Fruit fly (Drosophila melanogaster) whole organism, embryonic: Measurements from ENCODE around the gene CG15141.

Experiments
- Antp ChIP-seq: fragments of 200-800 bp; sonication (Bioruptor generic); optimal IDR thresholded peaks from 3 replicates; lab custom pipeline; 2016; ENCODE audit warnings: missing biosample characterization, missing genetic modification characterization
- Asciz ChIP-seq: fragments of 200-800 bp; sonication (Bioruptor generic); optimal IDR thresholded peaks from 2 replicates; lab custom pipeline; 2017; ENCODE audit warnings: missing biosample characterization, mild to moderate bottlenecking, missing genetic modification characterization, missing genetic modification reagents
- CG10543 ChIP-seq: fragments of 200-800 bp; sonication (Bioruptor generic); optimal IDR thresholded peaks from 3 replicates; lab custom pipeline; 2017; ENCODE audit warnings: missing biosample characterization, mild to moderate bottlenecking, missing genetic modification characterization, moderate library complexity
- CG10979 ChIP-seq: fragments of 200-800 bp; sonication (Bioruptor generic); optimal IDR thresholded peaks from 2 replicates; lab custom pipeline; 2018; ENCODE audit warnings: missing biosample characterization, mild to moderate bottlenecking, missing genetic modification characterization, moderate library complexity
- CG12769 ChIP-seq: fragments of 200-800 bp; sonication (Bioruptor generic); optimal IDR thresholded peaks from 2 replicates; lab custom pipeline; 2019; ENCODE audit warnings: missing biosample characterization, mild to moderate bottlenecking, missing genetic modification characterization, moderate library complexity
- CG14441 ChIP-seq: fragments of 200-800 bp; sonication (Bioruptor generic); IDR thresholded peaks from 2 replicates; pipeline ENCODE4 v1.3.6; 2022; ENCODE audit warnings: missing biosample characterization, missing genetic modification characterization
- CG2116 ChIP-seq: fragments of 200-800 bp; sonication (Bioruptor generic); optimal IDR thresholded peaks from 3 replicates; lab custom pipeline; 2018; ENCODE audit warnings: missing biosample characterization, mild to moderate bottlenecking, missing genetic modification characterization
- CG30020 ChIP-seq: fragments of 200-800 bp; optimal IDR thresholded peaks from 2 replicates; lab custom pipeline; 2019; ENCODE audit warnings: missing biosample characterization, mild to moderate bottlenecking, missing genetic modification characterization, moderate library complexity
- CG30431 ChIP-seq: fragments of 200-800 bp; sonication (Bioruptor generic); optimal IDR thresholded peaks from 2 replicates; lab custom pipeline; 2017; ENCODE audit warnings: missing biosample characterization, missing genetic modification characterization
- CG34376 ChIP-seq: fragments of 200-800 bp; sonication (Bioruptor generic); optimal IDR thresholded peaks from 2 replicates; lab custom pipeline; 2018; ENCODE audit warnings: missing biosample characterization, mild to moderate bottlenecking, missing genetic modification characterization
- CG3726 ChIP-seq: fragments of 200-800 bp; sonication (Bioruptor generic); IDR thresholded peaks from 3 replicates; pipeline ENCODE4, ENCODE4 v1.3.6; 2022; ENCODE audit warnings: missing biosample characterization, missing genetic modification characterization
- CG3995 ChIP-seq: fragments of 200-800 bp; sonication (Bioruptor generic); optimal IDR thresholded peaks from 3 replicates; lab custom pipeline; 2016; ENCODE audit warnings: missing biosample characterization, missing genetic modification characterization
- CG4404 ChIP-seq: fragments of 200-800 bp; sonication (Bioruptor generic); IDR thresholded peaks from 2 replicates; pipeline ENCODE4 v1.3.6; 2022; ENCODE audit warnings: missing biosample characterization, missing genetic modification characterization
- CG4617 ChIP-seq: fragments of 200-800 bp; sonication (Bioruptor generic); optimal IDR thresholded peaks from 3 replicates; lab custom pipeline; 2016; ENCODE audit warnings: missing biosample characterization, missing genetic modification characterization, borderline replicate concordance
- CG6791 ChIP-seq: fragments of 200-800 bp; sonication (Bioruptor generic); IDR thresholded peaks from 3 replicates; pipeline ENCODE4 v1.3.6; 2022; ENCODE audit warnings: missing biosample characterization, missing genetic modification characterization; ENCODE audit not compliant: partially characterized antibody
- CG6813 ChIP-seq: fragments of 200-800 bp; sonication (Bioruptor generic); optimal IDR thresholded peaks from 2 replicates; lab custom pipeline; 2017; ENCODE audit warnings: missing biosample characterization, missing genetic modification characterization, mild to moderate bottlenecking, moderate library complexity, missing genetic modification reagents
- CG7271 ChIP-seq: fragments of 200-800 bp; sonication (Bioruptor generic); optimal IDR thresholded peaks from 2 replicates; lab custom pipeline; 2018; ENCODE audit warnings: missing biosample characterization, mild to moderate bottlenecking, missing genetic modification characterization, moderate library complexity
- CG7556 ChIP-seq: fragments of 200-800 bp; sonication (Bioruptor generic); optimal IDR thresholded peaks from 2 replicates; lab custom pipeline; 2017; ENCODE audit warnings: missing biosample characterization, mild to moderate bottlenecking, missing genetic modification characterization
- CG7987 ChIP-seq: fragments of 200-800 bp; sonication (Bioruptor generic); optimal IDR thresholded peaks from 2 replicates; lab custom pipeline; 2018; ENCODE audit warnings: missing biosample characterization, mild to moderate bottlenecking, missing genetic modification characterization, moderate library complexity
- CoRest ChIP-seq: fragments of 200-800 bp; sonication (Bioruptor generic); optimal IDR thresholded peaks from 3 replicates; lab custom pipeline; 2018; ENCODE audit warnings: missing biosample characterization, mild to moderate bottlenecking, missing genetic modification characterization, moderate library complexity
- GATAe ChIP-seq: fragments of 200-800 bp; sonication (Bioruptor generic); conservative IDR thresholded peaks from 2 replicates; pipeline ENCODE4 v1.3.6; 2022; ENCODE audit warnings: missing biosample characterization, missing genetic modification characterization
- Hmr ChIP-seq: fragments of 200-800 bp; sonication (Bioruptor generic); optimal IDR thresholded peaks from 3 replicates; lab custom pipeline; 2017; ENCODE audit warnings: mild to moderate bottlenecking, missing biosample characterization, missing genetic modification reagents, missing genetic modification characterization
- Hr51 ChIP-seq, 2 experiments: fragments of 200-800 bp; sonication (Bioruptor generic); optimal IDR thresholded peaks; 2 replicates in 1 of 2; 3 replicates in 1 of 2; lab custom pipeline; 2016 to 2018; ENCODE audit warnings: missing biosample characterization in 2 of 2, missing genetic modification characterization in 2 of 2, mild to moderate bottlenecking in 1 of 2, moderate library complexity in 1 of 2
- Mad ChIP-seq: fragments of 200-800 bp; sonication (Bioruptor generic); optimal IDR thresholded peaks from 2 replicates; lab custom pipeline; 2016; ENCODE audit warnings: missing biosample characterization, missing genetic modification characterization
- Myb ChIP-seq: fragments of 200-800 bp; sonication (Bioruptor generic); optimal IDR thresholded peaks from 2 replicates; lab custom pipeline; 2016; ENCODE audit warnings: missing biosample characterization, missing genetic modification characterization
- NFAT ChIP-seq: fragments of 200-800 bp; sonication (Bioruptor generic); IDR thresholded peaks from 2 replicates; pipeline ENCODE4 v1.3.6; 2022; ENCODE audit warnings: missing biosample characterization, missing genetic modification characterization
- Ravus ChIP-seq: fragments of 200-800 bp; sonication (Bioruptor generic); IDR thresholded peaks from 2 replicates; pipeline ENCODE4 v1.3.6; 2022; ENCODE audit warnings: missing biosample characterization, missing genetic modification characterization
- Sox100B ChIP-seq: fragments of 200-800 bp; sonication (Bioruptor generic); optimal IDR thresholded peaks from 3 replicates; lab custom pipeline; 2018; ENCODE audit warnings: missing biosample characterization, mild to moderate bottlenecking, missing genetic modification characterization
- Stat92E ChIP-seq, 3 experiments: fragments of >200 bp in 2 of 3; fragments of 200-800 bp in 1 of 3; sonication (Bioruptor generic) in 1 of 3; optimal IDR thresholded peaks; 2 replicates each; lab custom pipeline; 2017 to 2019; ENCODE audit warnings: missing biosample characterization in 3 of 3, missing genetic modification characterization in 3 of 3, mild to moderate bottlenecking in 1 of 3, moderate library complexity in 1 of 3
- TFAM ChIP-seq: fragments of 200-800 bp; sonication (Bioruptor generic); optimal IDR thresholded peaks from 2 replicates; lab custom pipeline; 2017; ENCODE audit warnings: missing biosample characterization, missing genetic modification characterization, inconsistent platforms
- Trl ChIP-seq, 3 experiments: fragments of >200 bp in 2 of 3; fragments of 200-800 bp in 1 of 3; sonication (Bioruptor generic) in 1 of 3; optimal IDR thresholded peaks; 2 replicates in 1 of 3; 3 replicates in 2 of 3; lab custom pipeline; 2016 to 2017; ENCODE audit warnings: missing biosample characterization in 1 of 3, missing genetic modification characterization in 1 of 3
- ara ChIP-seq: fragments of 200-800 bp; sonication (Bioruptor generic); IDR thresholded peaks from 2 replicates; pipeline ENCODE4 v1.3.6; 2022; ENCODE audit warnings: missing biosample characterization, missing genetic modification characterization
- az2 ChIP-seq: fragments of 200-800 bp; sonication (Bioruptor generic); optimal IDR thresholded peaks from 3 replicates; lab custom pipeline; 2016; ENCODE audit warnings: missing biosample characterization, missing genetic modification characterization
- bcd ChIP-seq: fragments of 200-800 bp; sonication (Bioruptor generic); optimal IDR thresholded peaks from 2 replicates; lab custom pipeline; 2017; ENCODE audit warnings: missing biosample characterization, mild to moderate bottlenecking, missing genetic modification characterization
- cato ChIP-seq: fragments of 200-800 bp; sonication (Bioruptor generic); optimal IDR thresholded peaks from 2 replicates; lab custom pipeline; 2016; ENCODE audit warnings: missing biosample characterization, missing genetic modification characterization, borderline replicate concordance
- cwo ChIP-seq: fragments of 200-800 bp; sonication (Bioruptor generic); optimal IDR thresholded peaks from 3 replicates; lab custom pipeline; 2017; ENCODE audit warnings: missing biosample characterization, missing genetic modification characterization, mild to moderate bottlenecking, moderate library complexity, missing genetic modification reagents
- dmrt11E ChIP-seq: fragments of 200-800 bp; sonication (Bioruptor generic); optimal IDR thresholded peaks from 3 replicates; lab custom pipeline; 2018; ENCODE audit warnings: missing biosample characterization, mild to moderate bottlenecking, missing genetic modification characterization, moderate library complexity
- eve ChIP-seq, 2 experiments: fragments of >200 bp; optimal IDR thresholded peaks; 2 replicates each; lab custom pipeline; 2017; ENCODE audit warnings: missing biosample characterization in 2 of 2, missing genetic modification characterization in 2 of 2
- ken ChIP-seq: fragments of 200-800 bp; sonication (Bioruptor generic); IDR thresholded peaks from 3 replicates; pipeline ENCODE4 v1.3.6; 2022; ENCODE audit warnings: missing biosample characterization, missing genetic modification characterization
- nau ChIP-seq: fragments of 200-800 bp; sonication (Bioruptor generic); optimal IDR thresholded peaks from 3 replicates; lab custom pipeline; 2017; ENCODE audit warnings: missing biosample characterization, mild to moderate bottlenecking, missing genetic modification characterization, missing genetic modification reagents
- nerfin-1 ChIP-seq: fragments of 200-800 bp; sonication (Bioruptor generic); optimal IDR thresholded peaks from 3 replicates; lab custom pipeline; 2019; ENCODE audit warnings: missing biosample characterization, mild to moderate bottlenecking, missing genetic modification characterization, moderate library complexity
- peb ChIP-seq: fragments of 200-800 bp; sonication (Bioruptor generic); IDR thresholded peaks from 2 replicates; pipeline ENCODE4 v1.3.6; 2022; ENCODE audit warnings: missing biosample characterization, missing genetic modification characterization
- pho ChIP-seq: fragments of 200-800 bp; sonication (Bioruptor generic); optimal IDR thresholded peaks from 2 replicates; lab custom pipeline; 2016; ENCODE audit warnings: missing biosample characterization, missing genetic modification characterization
- prd ChIP-seq, 3 experiments: fragments of >200 bp in 2 of 3; fragments of 200-800 bp in 1 of 3; sonication (Bioruptor generic) in 1 of 3; optimal IDR thresholded peaks in 2 of 3; IDR thresholded peaks in 1 of 3; 2 replicates in 2 of 3; 3 replicates in 1 of 3; pipeline versions ENCODE4 v1.3.6 to Lab custom; 2017 to 2022; ENCODE audit warnings: missing biosample characterization in 1 of 3, missing genetic modification characterization in 1 of 3
- pum ChIP-seq: fragments of 200-800 bp; sonication (Bioruptor generic); optimal IDR thresholded peaks from 2 replicates; lab custom pipeline; 2016; ENCODE audit warnings: missing biosample characterization, missing genetic modification characterization
- ranshi ChIP-seq: fragments of 200-800 bp; sonication (Bioruptor generic); IDR thresholded peaks from 2 replicates; pipeline ENCODE4 v1.3.6; 2022; ENCODE audit warnings: missing biosample characterization, missing genetic modification characterization
- sug ChIP-seq: fragments of 200-800 bp; optimal IDR thresholded peaks from 2 replicates; lab custom pipeline; 2019; ENCODE audit warnings: missing biosample characterization, mild to moderate bottlenecking, missing genetic modification characterization, moderate library complexity
- wek ChIP-seq: fragments of 200-800 bp; sonication (Bioruptor generic); optimal IDR thresholded peaks from 3 replicates; lab custom pipeline; 2018; ENCODE audit warnings: missing biosample characterization, mild to moderate bottlenecking, missing genetic modification characterization, moderate library complexity
- z ChIP-seq: fragments of 200-800 bp; sonication (Bioruptor generic); IDR thresholded peaks from 3 replicates; pipeline ENCODE4 v1.3.6; 2022; ENCODE audit warnings: missing biosample characterization, missing genetic modification characterization

CG15141 gene

DNA sequence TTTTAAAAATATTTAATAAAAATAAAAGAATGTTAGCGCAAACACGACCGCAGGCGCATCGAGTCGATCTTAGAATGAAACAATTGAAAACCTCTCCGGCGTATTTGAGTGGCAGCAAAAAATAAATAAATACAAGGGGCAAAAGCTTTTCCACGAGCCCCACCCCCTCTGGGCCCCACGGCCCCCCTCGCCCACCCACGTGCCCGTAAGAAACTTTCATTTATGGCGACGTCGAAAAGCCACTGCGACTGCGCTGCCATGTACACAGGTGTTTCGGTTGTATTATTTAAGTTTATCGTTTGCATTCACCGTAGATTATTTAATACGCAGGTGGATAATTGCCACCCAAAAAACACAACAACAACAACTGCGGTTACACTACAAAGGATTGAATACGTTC, 38.0 kb downstream of the CG15141 start (continued):
- TF ChIP-seq CoRest (tag; lab: Kevin White, UChicago) (no peak), ara (GFP tag; lab: Robert Waterston, UW) (no peak), CG4404 (GFP tag; lab: Robert Waterston, UW) (no peak), Stat92E (GFP tag; optimal IDR thresholded peaks at IDR 0.05; lab: Kevin White, UChicago) (no peak), NFAT (GFP tag; lab: Robert Waterston, UW) (0 out of 2 replicates have a peak, but pooled peaks have one; percentile 23), bcd (no peak), ken (GFP tag; lab: Robert Waterston, UW) (no peak), prd (optimal IDR thresholded peaks at IDR 0.05; lab: Kevin White, UChicago) (no peak), prd (GFP tag; IDR thresholded peaks at IDR 0.05; lab: Robert Waterston, UW) (no peak), pum (GFP tag; lab: Kevin White, UChicago) (no peak), CG30020 (tag; lab: Kevin White, UChicago) (no peak), CG10543 (peak; percentile 46), wek (GFP tag; lab: Kevin White, UChicago) (no peak), Ravus (GFP tag; lab: Robert Waterston, UW) (no peak), peb (GFP tag; lab: Robert Waterston, UW) (no peak), cato (GFP tag; lab: Kevin White, UChicago) (no peak), CG7987 (GFP tag; lab: Kevin White, UChicago) (no peak), sug (tag; lab: Kevin White, UChicago) (peak; percentile 49), CG6791 (GFP tag; lab: Robert Waterston, UW) (no peak), Trl (optimal IDR thresholded peaks at IDR 0.05; lab: Kevin White, UChicago) (no peak), Trl (GFP tag; optimal IDR thresholded peaks at IDR 0.05; lab: Kevin White, UChicago) (no peak), CG7271 (tag; lab: Kevin White, UChicago) (no peak), CG30431 (GFP tag; lab: Kevin White, UChicago) (no peak), CG3726 (GFP tag; lab: Robert Waterston, UW) (no peak), Sox100B (no peak), CG3995 (GFP tag; lab: Kevin White, UChicago) (no peak), GATAe (GFP tag; lab: Robert Waterston, UW) (no peak), ranshi (GFP tag; lab: Robert Waterston, UW) (no peak; the same call in 1 of the 2 replicates), Myb (GFP tag; lab: Kevin White, UChicago) (no peak), az2 (GFP tag; lab: Kevin White, UChicago) (no peak), CG10979 (no peak), CG4617 (GFP tag; lab: Kevin White, UChicago) (no peak), Antp (no peak), Hmr (GFP tag; lab: Kevin White, UChicago) (peak; percentile 40), Hr51 (GFP tag; optimal IDR thresholded peaks at IDR 0.05; lab: Kevin White, UChicago) (no peak), CG2116 (GFP tag; lab: Kevin White, UChicago) (no peak), CG12769 (tag; lab: Kevin White, UChicago) (peak; percentile 23), eve (GFP tag; optimal IDR thresholded peaks at IDR 0.05; lab: Kevin White, UChicago) (no peak), z (GFP tag; lab: Robert Waterston, UW) (0 out of 3 replicates have a peak, but pooled peaks have one; percentile 45), nau (GFP tag; lab: Kevin White, UChicago) (no peak), cwo (GFP tag; lab: Kevin White, UChicago) (peak; percentile 32), pho (no peak), Mad (GFP tag; lab: Kevin White, UChicago) (no peak), CG14441 (peak; percentile 27; the same call in 1 of the 2 replicates), CG7556 (no peak), dmrt11E (no peak), CG6813 (GFP tag; lab: Kevin White, UChicago) (peak; percentile 42), TFAM (no peak), Asciz (GFP tag; lab: Kevin White, UChicago) (no peak), nerfin-1 (tag; lab: Kevin White, UChicago) (no peak), CG34376 (GFP tag; lab: Kevin White, UChicago) (peak; percentile 31)
